Worm (Caenorhabditis elegans): Measurements from ENCODE around the gene tsp-8.

tsp-8 gene

ce11 chrX:14731828-14732331 lies 2.6 kb upstream of the tsp-8 start, which contains the start of gene F33C8.4:
F33C8.4 (plus strand) TSS chrX:14732281.
- TF ChIP-seq unc-120 (tag; optimal IDR thresholded peaks at IDR 0.05; ENCODE audit: poor library complexity, severe bottlenecking): peak; percentile 36
- TF ChIP-seq hlh-1 (tag; optimal IDR thresholded peaks at IDR 0.05): peak; percentile 45
- TF ChIP-seq lin-13 (tag; optimal IDR thresholded peaks at IDR 0.05): no peak
- peak; percentile 53 for TF ChIP-seq unc-62 (GFP tag; optimal IDR thresholded peaks at IDR 0.05)
- no peak for TF ChIP-seq lsy-2 (tag; optimal IDR thresholded peaks at IDR 0.05)
- TF ChIP-seq ceh-43 (GFP tag; optimal IDR thresholded peaks at IDR 0.05): no peak
- TF ChIP-seq nhr-237 (tag; optimal IDR thresholded peaks at IDR 0.05): no peak
- TF ChIP-seq ztf-11 (tag; optimal IDR thresholded peaks at IDR 0.05): no peak

ce11 chrX:14724935-14725334 lies 4.4 kb downstream of the tsp-8 start:
- no peak for TF ChIP-seq tbx-8 (GFP tag; optimal IDR thresholded peaks at IDR 0.05)
- TF ChIP-seq ces-1 (GFP tag; optimal IDR thresholded peaks at IDR 0.05): no peak
- no peak for TF ChIP-seq unc-39 (tag; optimal IDR thresholded peaks at IDR 0.05)
- no peak for TF ChIP-seq mls-2 (tag; optimal IDR thresholded peaks at IDR 0.05)

- TF ChIP-seq mep-1 (tag; optimal IDR thresholded peaks at IDR 0.05) (no peak), hlh-1 (tag; optimal IDR thresholded peaks at IDR 0.05) (no peak), ham-2 (GFP tag; optimal IDR thresholded peaks at IDR 0.05) (no peak)
Measured at ce11 chrX:14721098-14721497, 8.2 kb downstream of the tsp-8 start, which contains the start of gene F33C8.2. F33C8.2 (plus strand) TSS chrX:14721398.

- TF ChIP-seq ces-1 (GFP tag; optimal IDR thresholded peaks at IDR 0.05): no peak
- no peak for TF ChIP-seq elt-3 (tag; optimal IDR thresholded peaks at IDR 0.05)
- TF ChIP-seq ham-2 (GFP tag; optimal IDR thresholded peaks at IDR 0.05): no peak
- no peak for TF ChIP-seq flh-1 (GFP tag; optimal IDR thresholded peaks at IDR 0.05)
- TF ChIP-seq lin-32 (GFP tag; optimal IDR thresholded peaks at IDR 0.05): no peak
- TF ChIP-seq bed-3 (GFP tag; optimal IDR thresholded peaks at IDR 0.05): no peak
- TF ChIP-seq mab-5 (tag; optimal IDR thresholded peaks at IDR 0.05): no peak
- no peak for TF ChIP-seq ceh-83 (GFP tag; optimal IDR thresholded peaks at IDR 0.05)
- TF ChIP-seq M03D4.4 (tag; optimal IDR thresholded peaks at IDR 0.05): no peak
- no peak for TF ChIP-seq ceh-39 (tag; optimal IDR thresholded peaks at IDR 0.05)
- TF ChIP-seq drap-1 (GFP tag; optimal IDR thresholded peaks at IDR 0.05): no peak
- no peak for TF ChIP-seq elt-1 (tag; optimal IDR thresholded peaks at IDR 0.05; ENCODE audit: borderline replicate concordance, insufficient read depth)
- no peak for TF ChIP-seq blmp-1 (tag; optimal IDR thresholded peaks at IDR 0.05)
- TF ChIP-seq nhr-76 (tag; optimal IDR thresholded peaks at IDR 0.05): no peak
- TF ChIP-seq unc-120 (tag; optimal IDR thresholded peaks at IDR 0.05; ENCODE audit: poor library complexity, severe bottlenecking): no peak
- no peak for TF ChIP-seq nhr-28 (tag; optimal IDR thresholded peaks at IDR 0.05)
- TF ChIP-seq ztf-11 (tag; optimal IDR thresholded peaks at IDR 0.05): no peak
- TF ChIP-seq hlh-1 (tag; optimal IDR thresholded peaks at IDR 0.05): no peak
- no peak for TF ChIP-seq nhr-237 (tag; optimal IDR thresholded peaks at IDR 0.05)
Measured at ce11 chrX:14717782-14718181, 11.5 kb downstream of the tsp-8 start.

ce11 chrX:14715459-14715858 lies 13.8 kb downstream of the tsp-8 start:
- TF ChIP-seq unc-120 (tag; optimal IDR thresholded peaks at IDR 0.05; ENCODE audit: poor library complexity, severe bottlenecking) (no peak), tbx-8 (GFP tag; optimal IDR thresholded peaks at IDR 0.05) (no peak), flh-1 (GFP tag; optimal IDR thresholded peaks at IDR 0.05) (no peak), M03D4.4 (tag; optimal IDR thresholded peaks at IDR 0.05) (no peak), nhr-237 (tag; optimal IDR thresholded peaks at IDR 0.05) (no peak), lin-32 (GFP tag; optimal IDR thresholded peaks at IDR 0.05) (no peak), drap-1 (GFP tag; optimal IDR thresholded peaks at IDR 0.05) (no peak), pha-4 (tag; optimal IDR thresholded peaks at IDR 0.05) (no peak), elt-1 (tag; optimal IDR thresholded peaks at IDR 0.05; ENCODE audit: borderline replicate concordance, insufficient read depth) (no peak), ham-2 (GFP tag; optimal IDR thresholded peaks at IDR 0.05) (no peak), nhr-12 (tag; optimal IDR thresholded peaks at IDR 0.05) (no peak), nhr-76 (tag; optimal IDR thresholded peaks at IDR 0.05) (no peak), elt-3 (tag; optimal IDR thresholded peaks at IDR 0.05) (no peak), blmp-1 (tag; optimal IDR thresholded peaks at IDR 0.05) (no peak), hlh-1 (tag; optimal IDR thresholded peaks at IDR 0.05) (no peak), ceh-39 (tag; optimal IDR thresholded peaks at IDR 0.05) (no peak), mep-1 (tag; optimal IDR thresholded peaks at IDR 0.05) (no peak), cnd-1 (tag; optimal IDR thresholded peaks at IDR 0.05) (no peak)

All from whole organism, mixed stage, embryonic.